Worm (Caenorhabditis elegans): ENCODE data around the gene vps-2.

DNA sequence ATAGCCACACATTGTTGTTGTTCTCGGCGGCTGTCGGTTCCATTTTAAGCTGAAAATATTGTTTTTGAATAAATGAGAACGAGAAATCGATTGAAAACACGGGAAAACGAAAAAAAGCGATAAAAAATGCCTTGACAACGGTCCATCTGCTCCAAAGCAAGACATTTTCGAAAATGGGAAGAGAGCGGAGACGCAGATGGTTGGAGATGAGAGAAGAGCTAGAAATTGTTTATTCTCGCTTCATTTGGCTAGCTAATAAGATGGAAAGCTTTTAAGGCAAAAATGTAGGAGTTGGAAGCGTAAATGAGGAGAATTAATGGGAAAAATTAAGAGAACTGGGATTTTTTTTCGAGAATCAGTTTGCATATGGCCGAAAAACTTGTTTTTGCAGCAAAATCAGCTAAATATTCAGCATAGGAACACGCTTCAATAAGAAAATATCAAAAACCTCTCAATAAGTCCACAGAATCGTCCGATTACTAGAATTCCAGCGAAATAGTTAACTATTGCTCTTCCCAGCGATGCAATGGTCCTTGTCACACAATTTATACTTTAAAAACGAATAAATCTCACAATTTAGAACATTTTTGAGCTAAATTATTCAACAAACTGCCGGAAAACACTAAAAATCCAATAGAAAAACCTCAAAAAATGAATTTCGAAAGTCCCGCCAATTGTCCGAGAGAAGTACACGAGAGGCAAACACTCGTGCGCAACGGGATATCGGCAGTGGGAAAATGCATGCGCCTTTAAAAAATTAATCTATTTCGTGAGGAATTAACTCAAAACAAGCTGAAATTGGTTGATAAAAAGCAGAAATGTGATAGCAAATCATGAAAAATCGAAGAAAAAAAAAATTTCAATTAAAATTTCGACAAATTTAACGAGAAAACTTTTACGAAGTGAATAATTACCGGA is 29.5 kb downstream of the vps-2 start, which contains the start of gene pisy-1:
- TF ChIP-seq ama-1 (optimal IDR thresholded peaks at IDR 0.05) (no peak), unc-39 (tag; optimal IDR thresholded peaks at IDR 0.05) (no peak), unc-62 (GFP tag; optimal IDR thresholded peaks at IDR 0.05) (no peak), nhr-129 (tag; optimal IDR thresholded peaks at IDR 0.05) (peak; percentile 56)
